Fruit fly (Drosophila melanogaster) S2 (cell line): ENCODE measurements around the gene inc.

Experiments
- CG8478 ChIP-seq: fragments of >200 bp; optimal IDR thresholded peaks from 2 replicates; lab custom pipeline; 2018
- CTCF ChIP-seq, 2 experiments: fragments of >200 bp; optimal IDR thresholded peaks; 2 replicates each; lab custom pipeline; 2018

DNA sequence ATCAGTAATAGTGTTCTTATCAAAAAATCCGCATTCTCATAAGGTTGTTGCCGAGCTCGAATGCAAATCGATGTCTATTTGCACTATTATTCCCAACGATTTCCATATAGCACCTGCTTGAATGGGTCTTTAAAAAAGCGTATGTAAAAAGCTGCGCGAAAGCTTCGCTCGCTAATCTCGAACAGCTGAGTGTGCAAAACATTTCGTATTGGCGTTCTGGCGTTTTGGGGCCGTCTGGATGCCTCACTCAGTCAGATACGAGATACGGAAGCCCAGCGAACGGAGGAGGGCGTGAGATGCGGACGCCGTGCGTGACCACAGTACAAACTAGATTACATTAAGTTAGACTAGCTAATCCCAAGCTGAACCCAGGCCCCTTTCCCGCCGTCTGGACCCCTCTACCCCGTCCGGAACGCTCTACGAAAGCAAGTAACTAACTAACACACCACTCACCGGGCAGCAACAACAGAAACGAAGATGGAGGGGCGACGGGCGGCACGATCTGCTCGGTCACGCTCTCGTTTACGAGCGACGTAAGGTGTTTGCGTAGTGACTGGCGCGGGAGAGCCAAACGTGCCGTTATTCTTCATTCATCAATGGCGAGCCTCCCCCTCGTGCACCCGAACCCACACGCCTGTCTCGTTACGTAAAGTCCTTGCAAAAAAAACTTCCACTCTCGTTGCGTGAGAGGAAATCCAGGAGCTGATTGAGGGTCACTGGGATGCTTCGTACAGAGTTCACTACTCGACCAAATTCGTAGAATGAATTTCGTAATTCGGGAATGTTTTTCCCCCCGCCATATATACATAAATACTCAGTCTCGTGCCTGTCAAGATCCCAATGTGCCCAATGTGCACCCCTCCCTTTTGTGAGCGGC lies 16.5 kb upstream of the inc start:
- TF ChIP-seq CTCF (optimal IDR thresholded peaks at IDR 0.05; lab: Kevin White, UChicago) (no peak), CG8478 (lab: Kevin White, UChicago) (no peak)
